Worm (Caenorhabditis elegans) whole organism, young adult: ENCODE measurements around the gene fbxb-48.
A peak's percentile ranks its signal among the peaks of the same experiment; 100 is the strongest.

Experiments
- B0261.1 ChIP-seq: sonication (generic microtip); optimal IDR thresholded peaks from 2 replicates; lab custom pipeline; 2016; ENCODE audit warnings: mild to moderate bottlenecking, missing genetic modification characterization, moderate library complexity, missing compliant biosample characterization
- C06A6.2 ChIP-seq: fragments of 200-800 bp; sonication (Bioruptor generic); conservative IDR thresholded peaks from 2 replicates; pipeline ENCODE4 v1.3.6; 2022; ENCODE audit warnings: missing genetic modification characterization, missing compliant biosample characterization
- D2030.7 ChIP-seq: fragments of 200-800 bp; sonication (Bioruptor generic); IDR thresholded peaks from 2 replicates; pipeline ENCODE4 v1.3.6; 2022; ENCODE audit warnings: missing genetic modification reagents, missing genetic modification characterization, missing compliant biosample characterization
- F10E7.11 ChIP-seq: sonication (generic microtip); optimal IDR thresholded peaks from 2 replicates; lab custom pipeline; 2017; ENCODE audit warnings: mild to moderate bottlenecking, missing genetic modification characterization, moderate library complexity, missing compliant biosample characterization
- F23B12.7 ChIP-seq: sonication (generic microtip); optimal IDR thresholded peaks from 2 replicates; lab custom pipeline; 2017; ENCODE audit warnings: missing genetic modification characterization, mild to moderate bottlenecking, missing compliant biosample characterization, antibody characterized with exemption, moderate library complexity; ENCODE audit not compliant: insufficient read depth
- F57C9.4 ChIP-seq: sonication (generic microtip); optimal IDR thresholded peaks from 2 replicates; lab custom pipeline; 2017; ENCODE audit warnings: mild to moderate bottlenecking, missing genetic modification characterization, missing compliant biosample characterization
- Y56A3A.18 ChIP-seq: fragments of 200-800 bp; sonication (Bioruptor generic); IDR thresholded peaks from 2 replicates; pipeline ENCODE4 v1.3.6; 2022; ENCODE audit warnings: missing genetic modification reagents, missing genetic modification characterization, missing compliant biosample characterization
- ZK185.1 ChIP-seq: sonication (generic microtip); optimal IDR thresholded peaks from 2 replicates; lab custom pipeline; 2016; ENCODE audit warnings: mild to moderate bottlenecking, missing genetic modification characterization, missing compliant biosample characterization; ENCODE audit not compliant: poor library complexity, severe bottlenecking
- aptf-2 ChIP-seq: fragments of 200-800 bp; sonication (Bioruptor generic); conservative IDR thresholded peaks from 2 replicates; pipeline ENCODE4 v1.3.6; 2022; ENCODE audit warnings: missing genetic modification reagents, missing genetic modification characterization, missing compliant biosample characterization
- attf-6 ChIP-seq: fragments of 200-800 bp; sonication (Bioruptor generic); IDR thresholded peaks from 2 replicates; pipeline ENCODE4 v1.3.6; 2022; ENCODE audit warnings: missing genetic modification reagents, missing genetic modification characterization, missing compliant biosample characterization
- cebp-2 ChIP-seq: fragments of 200-800 bp; sonication (Bioruptor generic); IDR thresholded peaks from 2 replicates; pipeline ENCODE4 v1.3.6; 2022; ENCODE audit warnings: missing genetic modification characterization, missing compliant biosample characterization
- ceh-40 ChIP-seq: fragments of 200-800 bp; sonication (Bioruptor generic); IDR thresholded peaks from 2 replicates; pipeline ENCODE4 v1.3.6; 2022; ENCODE audit warnings: missing genetic modification characterization, missing compliant biosample characterization
- die-1 ChIP-seq: sonication (generic microtip); optimal IDR thresholded peaks from 2 replicates; lab custom pipeline; 2016; ENCODE audit warnings: missing genotype, mild to moderate bottlenecking, missing genetic modification characterization, missing compliant biosample characterization
- efl-1 ChIP-seq: fragments of 150-350 bp; optimal IDR thresholded peaks from 2 replicates; lab custom pipeline; 2014; ENCODE audit warnings: missing biosample characterization, missing genetic modification reagents, missing genetic modification characterization
- egl-44 ChIP-seq: fragments of 200-800 bp; sonication (Bioruptor generic); IDR thresholded peaks from 2 replicates; pipeline ENCODE4 v1.3.6; 2022; ENCODE audit warnings: missing genetic modification reagents, missing genetic modification characterization, missing compliant biosample characterization
- fkh-3 ChIP-seq: sonication (generic microtip); optimal IDR thresholded peaks from 2 replicates; lab custom pipeline; 2016; ENCODE audit warnings: mild to moderate bottlenecking, missing genetic modification characterization, missing compliant biosample characterization
- gei-17 ChIP-seq: fragments of 200-800 bp; sonication (Bioruptor generic); optimal IDR thresholded peaks from 2 replicates; lab custom pipeline; 2018; ENCODE audit warnings: mild to moderate bottlenecking, missing genetic modification characterization, missing compliant biosample characterization
- hsf-1 ChIP-seq: fragments of 200-800 bp; sonication (Bioruptor generic); IDR thresholded peaks from 2 replicates; pipeline ENCODE4 v1.3.6; 2022; ENCODE audit warnings: missing genetic modification reagents, missing genetic modification characterization, missing compliant biosample characterization
- lag-1 ChIP-seq: fragments of 200-800 bp; sonication (Bioruptor generic); IDR thresholded peaks from 2 replicates; pipeline ENCODE4 v1.3.6; 2022; ENCODE audit warnings: missing genetic modification reagents, missing genetic modification characterization, missing compliant biosample characterization
- lin-26 ChIP-seq: fragments of 200-800 bp; sonication (Bioruptor generic); IDR thresholded peaks from 2 replicates; pipeline ENCODE4 v1.3.6; 2022; ENCODE audit warnings: missing genetic modification reagents, missing genetic modification characterization, missing compliant biosample characterization
- lin-40 ChIP-seq: sonication (generic microtip); optimal IDR thresholded peaks from 2 replicates; lab custom pipeline; 2016; ENCODE audit warnings: missing genetic modification characterization, mild to moderate bottlenecking, missing compliant biosample characterization, missing genotype, missing genetic modification reagents
- mel-28 ChIP-seq: sonication (generic microtip); optimal IDR thresholded peaks from 2 replicates; lab custom pipeline; 2016; ENCODE audit warnings: borderline replicate concordance, mild to moderate bottlenecking, missing genetic modification characterization, missing compliant biosample characterization
- nhr-90 ChIP-seq: sonication (generic microtip); optimal IDR thresholded peaks from 2 replicates; lab custom pipeline; 2016; ENCODE audit warnings: missing genotype, mild to moderate bottlenecking, missing genetic modification characterization, missing compliant biosample characterization
- pbrm-1 ChIP-seq: fragments of 200-800 bp; sonication (Bioruptor generic); IDR thresholded peaks from 2 replicates; pipeline ENCODE4 v1.3.6; 2022; ENCODE audit warnings: missing genetic modification reagents, missing genetic modification characterization, missing compliant biosample characterization
- rec-8 ChIP-seq, 2 experiments: sonication (generic microtip); optimal IDR thresholded peaks; 2 replicates each; lab custom pipeline; 2016; ENCODE audit warnings: mild to moderate bottlenecking in 2 of 2, missing genetic modification characterization in 2 of 2, missing genetic modification reagents in 2 of 2, missing genotype in 2 of 2, missing biosample characterization in 1 of 2, missing compliant biosample characterization in 1 of 2, moderate library complexity in 1 of 2
- repo-1 ChIP-seq: sonication (generic microtip); optimal IDR thresholded peaks from 2 replicates; lab custom pipeline; 2017; ENCODE audit warnings: mild to moderate bottlenecking, missing genetic modification characterization, missing compliant biosample characterization
- rpc-1 ChIP-seq, 2 experiments: fragments of 150-350 bp in 1 of 2; sonication (generic microtip) in 1 of 2; optimal IDR thresholded peaks; 2 replicates each; lab custom pipeline; 2014 to 2018; ENCODE audit warnings: missing biosample characterization in 1 of 2, missing genetic modification characterization in 1 of 2, missing genetic modification reagents in 1 of 2, missing genotype in 1 of 2
- sea-2 ChIP-seq: fragments of 200-800 bp; sonication (Bioruptor generic); IDR thresholded peaks from 2 replicates; pipeline ENCODE4 v1.3.6; 2022; ENCODE audit warnings: missing genetic modification characterization, missing compliant biosample characterization
- snpc-1.3 ChIP-seq: sonication (generic microtip); optimal IDR thresholded peaks from 2 replicates; lab custom pipeline; 2017; ENCODE audit warnings: missing genetic modification characterization, mild to moderate bottlenecking, missing compliant biosample characterization, antibody characterized with exemption, moderate library complexity, missing genotype, missing genetic modification reagents; ENCODE audit not compliant: insufficient read depth
- sptf-2 ChIP-seq: fragments of 200-800 bp; sonication (Bioruptor generic); optimal IDR thresholded peaks from 2 replicates; lab custom pipeline; 2018; ENCODE audit warnings: mild to moderate bottlenecking, missing genetic modification characterization, missing compliant biosample characterization
- tbp1 ChIP-seq: fragments of 200-800 bp; sonication (Bioruptor generic); optimal IDR thresholded peaks from 2 replicates; lab custom pipeline; 2018; ENCODE audit warnings: mild to moderate bottlenecking, missing genetic modification characterization, missing compliant biosample characterization
- tbx-9 ChIP-seq: sonication (generic microtip); optimal IDR thresholded peaks from 2 replicates; lab custom pipeline; 2016; ENCODE audit warnings: borderline replicate concordance, missing genetic modification characterization, inconsistent platforms, missing compliant biosample characterization
- ztf-25 ChIP-seq: fragments of 200-800 bp; sonication (Bioruptor generic); IDR thresholded peaks from 2 replicates; pipeline ENCODE4 v1.3.6; 2022; ENCODE audit warnings: missing genetic modification reagents, missing genetic modification characterization, missing compliant biosample characterization
- ztf-6 ChIP-seq: fragments of 200-800 bp; sonication (Bioruptor generic); IDR thresholded peaks from 2 replicates; pipeline ENCODE4 v1.3.6; 2022; ENCODE audit warnings: missing genetic modification reagents, missing genetic modification characterization, missing compliant biosample characterization

fbxb-48 gene

DNA sequence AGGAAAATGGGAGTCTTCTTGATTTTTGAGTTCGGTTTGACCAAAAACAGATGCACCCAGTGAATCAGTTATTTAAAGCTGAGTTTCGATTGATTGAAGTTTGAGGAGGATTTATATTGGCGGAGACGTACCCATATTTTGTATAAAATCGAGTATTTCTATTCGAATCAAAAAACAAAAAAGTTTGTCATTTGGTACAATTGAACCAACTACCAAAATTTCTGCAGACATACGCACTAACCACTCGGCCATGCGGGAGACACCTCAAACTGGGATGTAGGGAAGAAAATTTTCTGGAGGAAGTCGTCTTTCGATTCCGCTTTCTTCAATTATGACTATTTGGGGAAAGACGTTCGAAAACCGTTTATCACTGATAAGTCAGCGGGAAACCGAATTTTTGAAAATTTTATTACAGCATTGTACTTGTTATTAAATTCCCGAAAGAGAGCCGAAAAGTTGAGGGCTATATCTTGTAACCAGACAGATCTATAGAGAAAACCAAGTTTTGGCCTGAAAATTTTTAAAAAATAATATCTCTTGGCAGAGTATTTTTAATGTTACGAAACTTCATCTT, 18.4 kb downstream of the fbxb-48 start:
- TF ChIP-seq rpc-1 (optimal IDR thresholded peaks at IDR 0.05; lab: Kevin White, UChicago) (peak; percentile 32), rpc-1 (tag; optimal IDR thresholded peaks at IDR 0.05; lab: Kevin White, UChicago) (peak; percentile 66), tbp1 (GFP tag; lab: Kevin White, UChicago) (peak; percentile 76), B0261.1 (peak; percentile 59), lin-26 (GFP tag; lab: Robert Waterston, UW) (peak; percentile 61; the same call in 1 of the 2 replicates)

- peak; percentile 5 for TF ChIP-seq efl-1
- no peak for TF ChIP-seq lag-1 (GFP tag; lab: Robert Waterston, UW)
- TF ChIP-seq aptf-2 = peak; percentile 90
- TF ChIP-seq, all 124 proteins: peak for 2
Observed at ce11 chrII:1695861-1696260, 23.2 kb downstream of the fbxb-48 start, which contains the start of gene F58E1.13. Gene F58E1.13 (minus strand): TSS chrII:1695872.

DNA sequence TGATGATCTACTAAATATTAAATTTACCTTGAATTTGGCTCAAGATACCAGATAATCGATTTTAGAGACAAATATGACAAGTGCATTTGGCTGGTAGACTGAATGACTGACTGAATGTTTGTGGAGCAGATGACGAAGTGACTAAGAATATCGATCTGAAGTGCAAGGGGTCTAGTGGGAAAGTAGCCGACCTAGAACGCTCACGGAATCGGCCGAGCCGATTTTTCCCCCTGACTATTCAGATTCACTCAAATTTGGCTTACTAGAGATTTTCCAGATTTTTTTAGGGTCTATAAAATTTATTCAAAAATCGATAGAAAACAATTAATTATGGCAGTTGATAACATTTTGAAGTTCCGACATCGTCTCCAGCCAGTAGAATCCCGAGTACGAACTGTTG, 24.5 kb downstream of the fbxb-48 start, which contains the start of gene fbxc-26:
Gene fbxc-26 (minus strand): TSS at position 101 of the 400 bp plus-strand sequence.
- TF ChIP-seq lin-40 (tag; lab: Kevin White, UChicago) = no peak
- TF ChIP-seq aptf-2 = no peak
- no peak for TF ChIP-seq lag-1 (GFP tag; lab: Robert Waterston, UW)
- TF ChIP-seq tbx-9 (tag; lab: Kevin White, UChicago) = no peak
- TF ChIP-seq F57C9.4 (tag; lab: Kevin White, UChicago) = no peak
- TF ChIP-seq F23B12.7 (tag; lab: Kevin White, UChicago) = no peak
- no peak for TF ChIP-seq die-1 (tag; lab: Kevin White, UChicago)
- no peak for TF ChIP-seq snpc-1.3

ce11 chrII:1692827-1693226, 26.2 kb downstream of the fbxb-48 start, which contains the start of gene fbxc-21:
Gene fbxc-21 (minus strand): TSS chrII:1692927.
- no peak for TF ChIP-seq rec-8 (tag; optimal IDR thresholded peaks at IDR 0.05; lab: Kevin White, UChicago)
- TF ChIP-seq fkh-3 (tag; lab: Kevin White, UChicago) = no peak
- TF ChIP-seq attf-6 = no peak
- TF ChIP-seq F10E7.11 (tag; lab: Kevin White, UChicago) = no peak
- no peak for TF ChIP-seq pbrm-1 (GFP tag; lab: Robert Waterston, UW)
- no peak for TF ChIP-seq C06A6.2 (GFP tag; lab: Robert Waterston, UW)
- no peak for TF ChIP-seq ztf-25
- TF ChIP-seq cebp-2 (GFP tag; lab: Robert Waterston, UW) = no peak
- no peak for TF ChIP-seq sptf-2
- TF ChIP-seq Y56A3A.18 (GFP tag; lab: Robert Waterston, UW) = no peak
- no peak for TF ChIP-seq F57C9.4 (tag; lab: Kevin White, UChicago)
- TF ChIP-seq hsf-1 (GFP tag; lab: Robert Waterston, UW) = no peak

DNA sequence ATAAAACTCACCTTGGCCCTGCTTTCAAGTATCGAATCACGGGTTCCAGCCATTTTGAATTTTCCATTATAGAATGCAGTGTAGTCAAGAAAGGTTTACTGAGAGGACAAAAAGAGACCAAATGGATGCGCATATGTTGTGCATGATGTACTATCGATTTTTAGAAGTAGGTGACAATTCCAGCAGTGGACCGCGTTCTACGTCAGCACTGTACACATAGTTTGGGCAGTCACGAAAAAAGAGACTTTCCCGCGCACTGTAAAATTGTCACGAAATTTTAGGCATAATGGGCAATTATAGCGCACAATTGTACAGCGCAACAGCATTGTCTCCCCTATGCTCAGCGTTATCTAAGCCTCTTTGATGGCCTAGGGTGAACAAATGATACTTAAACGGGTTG, 28.0 kb downstream of the fbxb-48 start, which contains the start of gene fbxc-22:
Gene fbxc-22 (minus strand): TSS at position 101 of the 400 bp plus-strand sequence.
- TF ChIP-seq gei-17 (GFP tag; lab: Kevin White, UChicago) = no peak
- no peak for TF ChIP-seq C06A6.2 (GFP tag; lab: Robert Waterston, UW)
- no peak for TF ChIP-seq ceh-40 (GFP tag; lab: Robert Waterston, UW)
- TF ChIP-seq B0261.1 = no peak
- TF ChIP-seq egl-44 (GFP tag; lab: Robert Waterston, UW) = no peak
- no peak for TF ChIP-seq ZK185.1 (tag; lab: Kevin White, UChicago)
- no peak for TF ChIP-seq sea-2 (GFP tag; lab: Robert Waterston, UW)
- no peak for TF ChIP-seq D2030.7 (GFP tag; lab: Robert Waterston, UW)
- TF ChIP-seq repo-1 (tag; lab: Kevin White, UChicago) = no peak
- TF ChIP-seq attf-6 = no peak
- no peak for TF ChIP-seq nhr-90
- TF ChIP-seq mel-28 (tag; lab: Kevin White, UChicago) = no peak
- TF ChIP-seq ztf-6 = no peak
